Worm (Caenorhabditis elegans) whole organism, late embryonic: Measurements from ENCODE around the gene Y51H7BR.8.

Source experiments
- F13H6.1 ChIP-seq: sonication (generic microtip); optimal IDR thresholded peaks from 2 replicates; lab custom pipeline; 2016; ENCODE audit warnings: missing genetic modification characterization, missing compliant biosample characterization
- K09A11.1 ChIP-seq: sonication (generic microtip); optimal IDR thresholded peaks from 2 replicates; lab custom pipeline; 2017; ENCODE audit warnings: antibody characterized with exemption, mild to moderate bottlenecking, missing genetic modification characterization, missing compliant biosample characterization; ENCODE audit not compliant: insufficient read depth
- T23F11.4 ChIP-seq: fragments of 200-800 bp; sonication (Bioruptor generic); optimal IDR thresholded peaks from 2 replicates; lab custom pipeline; 2018; ENCODE audit warnings: mild to moderate bottlenecking, missing genetic modification characterization, missing compliant biosample characterization
- ahr-1 ChIP-seq: sonication (generic microtip); optimal IDR thresholded peaks from 2 replicates; lab custom pipeline; 2016; ENCODE audit warnings: missing genetic modification characterization, missing compliant biosample characterization
- ceh-14 ChIP-seq: sonication (generic microtip); optimal IDR thresholded peaks from 2 replicates; lab custom pipeline; 2016; ENCODE audit warnings: missing genotype, missing genetic modification characterization, missing compliant biosample characterization
- ceh-18 ChIP-seq: sonication (generic microtip); optimal IDR thresholded peaks from 2 replicates; lab custom pipeline; 2016; ENCODE audit warnings: missing genetic modification characterization, missing compliant biosample characterization
- ceh-19 ChIP-seq: fragments of 200-800 bp; sonication (Bioruptor generic); optimal IDR thresholded peaks from 2 replicates; lab custom pipeline; 2018; ENCODE audit warnings: mild to moderate bottlenecking, missing genetic modification characterization, missing compliant biosample characterization
- ceh-30 ChIP-seq: fragments of 150-350 bp; optimal IDR thresholded peaks from 2 replicates; lab custom pipeline; 2014; ENCODE audit warnings: missing biosample characterization, missing genetic modification characterization
- ceh-48 ChIP-seq: sonication (generic microtip); optimal IDR thresholded peaks from 2 replicates; lab custom pipeline; 2016; ENCODE audit warnings: missing genetic modification characterization, inconsistent platforms, missing compliant biosample characterization
- ceh-6 ChIP-seq: fragments of 200-800 bp; sonication (Bioruptor generic); optimal IDR thresholded peaks from 2 replicates; lab custom pipeline; 2018; ENCODE audit warnings: mild to moderate bottlenecking, missing genetic modification characterization, missing compliant biosample characterization
- che-1 ChIP-seq: sonication (generic microtip); optimal IDR thresholded peaks from 2 replicates; lab custom pipeline; 2016; ENCODE audit warnings: mild to moderate bottlenecking, missing genetic modification characterization, missing compliant biosample characterization
- elt-2 ChIP-seq: sonication (generic microtip); optimal IDR thresholded peaks from 2 replicates; lab custom pipeline; 2016; ENCODE audit warnings: missing genetic modification reagents, missing genetic modification characterization, missing compliant biosample characterization
- elt-4 ChIP-seq: sonication (generic microtip); optimal IDR thresholded peaks from 2 replicates; lab custom pipeline; 2016; ENCODE audit warnings: missing genetic modification characterization, missing compliant biosample characterization
- ets-4 ChIP-seq: sonication (generic microtip); optimal IDR thresholded peaks from 2 replicates; lab custom pipeline; 2016; ENCODE audit warnings: missing genetic modification characterization, missing compliant biosample characterization
- eyg-1 ChIP-seq: sonication (generic microtip); optimal IDR thresholded peaks from 2 replicates; lab custom pipeline; 2016; ENCODE audit warnings: missing genotype, missing genetic modification characterization, missing compliant biosample characterization
- hlh-15 ChIP-seq: sonication (generic microtip); optimal IDR thresholded peaks from 2 replicates; lab custom pipeline; 2016; ENCODE audit warnings: missing genetic modification characterization, missing compliant biosample characterization
- hlh-6 ChIP-seq: sonication (generic microtip); optimal IDR thresholded peaks from 2 replicates; lab custom pipeline; 2016; ENCODE audit warnings: missing genotype, missing genetic modification characterization, missing compliant biosample characterization
- hlh-8 ChIP-seq: sonication (generic microtip); optimal IDR thresholded peaks from 2 replicates; lab custom pipeline; 2016; ENCODE audit warnings: missing genotype, missing genetic modification characterization, missing compliant biosample characterization
- lin-11 ChIP-seq: fragments of 200-800 bp; sonication (Bioruptor generic); optimal IDR thresholded peaks from 2 replicates; lab custom pipeline; 2018; ENCODE audit warnings: mild to moderate bottlenecking, missing genetic modification characterization, missing compliant biosample characterization
- nhr-232 ChIP-seq: sonication (generic microtip); optimal IDR thresholded peaks from 2 replicates; lab custom pipeline; 2016; ENCODE audit warnings: missing genetic modification characterization, missing compliant biosample characterization
- npax-4 ChIP-seq: sonication (generic microtip); optimal IDR thresholded peaks from 2 replicates; lab custom pipeline; 2016; ENCODE audit warnings: missing genetic modification characterization, missing compliant biosample characterization
- pag-3 ChIP-seq: sonication (generic microtip); optimal IDR thresholded peaks from 2 replicates; lab custom pipeline; 2016; ENCODE audit warnings: missing compliant biosample characterization, missing genetic modification characterization, borderline replicate concordance
- pax-1 ChIP-seq: fragments of 150-350 bp; optimal IDR thresholded peaks from 2 replicates; lab custom pipeline; 2014; ENCODE audit warnings: missing biosample characterization, missing genetic modification characterization
- pha-2 ChIP-seq: sonication (generic microtip); optimal IDR thresholded peaks from 2 replicates; lab custom pipeline; 2017; ENCODE audit warnings: mild to moderate bottlenecking, missing genetic modification characterization, missing compliant biosample characterization
- pha-4 ChIP-seq: fragments of 150-350 bp; optimal IDR thresholded peaks from 2 replicates; lab custom pipeline; 2018; ENCODE audit warnings: missing biosample characterization, missing genetic modification reagents, missing genetic modification characterization
- pros-1 ChIP-seq: fragments of 150-350 bp; optimal IDR thresholded peaks from 2 replicates; lab custom pipeline; 2014; ENCODE audit warnings: missing biosample characterization, missing genetic modification reagents, missing genetic modification characterization
- ref-2 ChIP-seq: sonication (generic microtip); optimal IDR thresholded peaks from 2 replicates; lab custom pipeline; 2016; ENCODE audit warnings: missing genetic modification characterization, missing compliant biosample characterization
- sox-4 ChIP-seq: sonication (generic microtip); optimal IDR thresholded peaks from 2 replicates; lab custom pipeline; 2017; ENCODE audit warnings: mild to moderate bottlenecking, missing genetic modification characterization, inconsistent platforms, missing compliant biosample characterization
- syd-9 ChIP-seq: sonication (generic microtip); optimal IDR thresholded peaks from 2 replicates; lab custom pipeline; 2016; ENCODE audit warnings: mild to moderate bottlenecking, missing genetic modification characterization, moderate library complexity, missing compliant biosample characterization
- tbx-2 ChIP-seq: sonication (generic microtip); optimal IDR thresholded peaks from 2 replicates; lab custom pipeline; 2016; ENCODE audit warnings: missing genetic modification characterization, missing compliant biosample characterization
- ttx-3 ChIP-seq: sonication (generic microtip); optimal IDR thresholded peaks from 2 replicates; lab custom pipeline; 2016; ENCODE audit warnings: missing genetic modification reagents, missing genetic modification characterization, missing compliant biosample characterization
- unc-42 ChIP-seq: sonication (generic microtip); optimal IDR thresholded peaks from 2 replicates; lab custom pipeline; 2016; ENCODE audit warnings: missing genotype, missing genetic modification characterization, missing compliant biosample characterization

The Y51H7BR.8 gene

ce11 chrII:1503663-1504062 is 15.4 kb upstream of the Y51H7BR.8 start:
- TF ChIP-seq elt-2 (tag; lab: Kevin White, UChicago): peak; percentile 82
- TF ChIP-seq pha-4: no peak

ce11 chrII:1504266-1504665 is 14.7 kb upstream of the Y51H7BR.8 start, which contains the start of gene fdgt-1:
TSS of gene fdgt-1 (plus strand) at chrII:1504566.
- TF ChIP-seq che-1 (tag; lab: Kevin White, UChicago) (no peak), ceh-30 (tag; lab: Kevin White, UChicago) (no peak), nhr-232 (no peak), pha-2 (tag; lab: Kevin White, UChicago) (no peak), ceh-6 (no peak), ttx-3 (tag; lab: Kevin White, UChicago) (no peak), hlh-8 (tag; lab: Kevin White, UChicago) (no peak), elt-4 (no peak), ceh-19 (GFP tag; lab: Kevin White, UChicago) (no peak), npax-4 (no peak), syd-9 (tag; lab: Kevin White, UChicago) (no peak), pros-1 (no peak), lin-11 (no peak), sox-4 (no peak), pag-3 (no peak), K09A11.1 (tag; lab: Kevin White, UChicago) (no peak), T23F11.4 (no peak)

ce11 chrII:1517354-1517753 is 1.7 kb upstream of the Y51H7BR.8 start, which contains the start of gene math-45:
TSS of gene math-45 (minus strand) at chrII:1517454.
- no peak for TF ChIP-seq pax-1 (tag; lab: Kevin White, UChicago)
- no peak for TF ChIP-seq hlh-15 (tag; lab: Kevin White, UChicago)

- TF ChIP-seq ceh-48 (tag; lab: Kevin White, UChicago): peak; percentile 43
- peak; percentile 22 for TF ChIP-seq syd-9 (tag; lab: Kevin White, UChicago)
- TF ChIP-seq unc-42 (tag; lab: Kevin White, UChicago): peak; percentile 54
- TF ChIP-seq ref-2: no peak
- TF ChIP-seq ceh-18 (tag; lab: Kevin White, UChicago): peak; percentile 15
- TF ChIP-seq eyg-1 (tag; lab: Kevin White, UChicago): no peak
- TF ChIP-seq tbx-2: no peak
Observed at ce11 chrII:1519867-1520266, 853 bp downstream of the Y51H7BR.8 start.

- TF ChIP-seq F13H6.1 (tag; lab: Kevin White, UChicago) (no peak), npax-4 (no peak)
Observed at ce11 chrII:1521956-1522355, 2.9 kb downstream of the Y51H7BR.8 start.

- no peak for TF ChIP-seq elt-2 (tag; lab: Kevin White, UChicago)
- no peak for TF ChIP-seq lin-11
- no peak for TF ChIP-seq syd-9 (tag; lab: Kevin White, UChicago)
- TF ChIP-seq hlh-15 (tag; lab: Kevin White, UChicago): no peak
- no peak for TF ChIP-seq ref-2
- TF ChIP-seq, all 69 proteins: peak for 0
Observed at ce11 chrII:1525498-1525897, 6.5 kb downstream of the Y51H7BR.8 start, which contains the start of gene Y51H7BR.7. TSS of gene Y51H7BR.7 (minus strand) at chrII:1525598.

ce11 chrII:1529057-1529456 is 10.0 kb downstream of the Y51H7BR.8 start, which contains the start of gene Y51H7BR.4:
TSS of gene Y51H7BR.4 (plus strand) at chrII:1529357.
- TF ChIP-seq ets-4 (tag; lab: Kevin White, UChicago) (no peak), lin-11 (no peak), unc-42 (tag; lab: Kevin White, UChicago) (no peak), ceh-14 (tag; lab: Kevin White, UChicago) (no peak), ahr-1 (no peak), hlh-6 (no peak), tbx-2 (no peak)
